Fruit fly (Drosophila melanogaster): ENCODE measurements around the gene CG18048.

- TF ChIP-seq CG1620 (GFP tag; optimal IDR thresholded peaks at IDR 0.05) = no peak
- TF ChIP-seq toe (GFP tag; optimal IDR thresholded peaks at IDR 0.05) = no peak
- TF ChIP-seq bab1 (GFP tag; optimal IDR thresholded peaks at IDR 0.05) = no peak
- TF ChIP-seq kay (GFP tag; ENCODE audit: borderline replicate concordance) = no peak
- TF ChIP-seq CG7101 (tag; optimal IDR thresholded peaks at IDR 0.05) = no peak
These were observed 31.6 kb downstream of the CG18048 start, which contains the start of gene CG42537 for dm6 chr3R:6377497-6377896.
